Worm (Caenorhabditis elegans): ENCODE measurements around the gene R151.1.

DNA sequence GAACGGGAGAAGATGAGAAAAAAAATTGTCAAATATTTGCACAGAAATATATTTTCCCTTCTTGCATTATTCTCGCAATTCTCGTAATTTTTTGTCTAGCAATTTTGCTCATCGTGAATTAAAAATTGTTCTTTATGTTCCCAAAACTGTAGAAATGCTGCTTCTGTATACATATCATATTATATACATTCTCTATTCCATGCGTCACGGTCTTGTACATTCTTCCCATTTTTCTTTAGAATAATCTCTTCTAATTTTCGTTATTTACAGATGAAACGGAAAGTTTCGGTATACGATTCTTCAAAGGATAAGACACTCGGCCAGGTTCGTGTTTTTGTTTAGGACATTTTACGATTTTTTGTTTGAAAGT lies 48.8 kb upstream of the R151.1 start, which contains the start of gene acs-4:
- TF ChIP-seq ceh-14 (tag; optimal IDR thresholded peaks at IDR 0.05) = no peak
- TF ChIP-seq nhr-11 (tag; optimal IDR thresholded peaks at IDR 0.05) = no peak
- no peak for TF ChIP-seq fax-1 (tag; optimal IDR thresholded peaks at IDR 0.05)
- no peak for TF ChIP-seq odd-2 (tag; optimal IDR thresholded peaks at IDR 0.05)
- no peak for TF ChIP-seq ceh-2 (tag; optimal IDR thresholded peaks at IDR 0.05)
- no peak for TF ChIP-seq syd-9 (tag; optimal IDR thresholded peaks at IDR 0.05)
- no peak for TF ChIP-seq elt-2 (tag; optimal IDR thresholded peaks at IDR 0.05)
- TF ChIP-seq hlh-15 (tag; optimal IDR thresholded peaks at IDR 0.05) = no peak
- no peak for TF ChIP-seq ama-1 (optimal IDR thresholded peaks at IDR 0.05)
- no peak for TF ChIP-seq pha-4 (tag; optimal IDR thresholded peaks at IDR 0.05)
- TF ChIP-seq tbx-2 (tag; optimal IDR thresholded peaks at IDR 0.05) = no peak
- no peak for TF ChIP-seq pag-3 (tag; optimal IDR thresholded peaks at IDR 0.05; ENCODE audit: borderline replicate concordance)
- no peak for TF ChIP-seq ceh-9 (tag; optimal IDR thresholded peaks at IDR 0.05)

Data from whole organism, late embryonic.